Worm (Caenorhabditis elegans): Measurements from ENCODE around the gene Y41D4A.7.

ce11 chrIV:1713618-1714017, 47.8 kb downstream of the Y41D4A.7 start:
- no peak for TF ChIP-seq flt-1 (GFP tag; IDR thresholded peaks at IDR 0.05)
- no peak for TF ChIP-seq ref-1 (GFP tag; conservative IDR thresholded peaks at IDR 0.05)
- no peak for TF ChIP-seq tab-1 (GFP tag; IDR thresholded peaks at IDR 0.05)
- TF ChIP-seq ztf-29 (GFP tag; IDR thresholded peaks at IDR 0.05), result no peak
- no peak for TF ChIP-seq T22C8.4 (GFP tag; IDR thresholded peaks at IDR 0.05)
- no peak for TF ChIP-seq ztf-23 (GFP tag; IDR thresholded peaks at IDR 0.05)
